Worm (Caenorhabditis elegans) whole organism, early embryonic: ENCODE data around the gene B0348.10.

ENCODE experiments used
- B0310.2 ChIP-seq: sonication (generic microtip); optimal IDR thresholded peaks from 2 replicates; lab custom pipeline; 2016; ENCODE audit warnings: mild to moderate bottlenecking, missing genetic modification characterization, missing compliant biosample characterization
- F13C5.2 ChIP-seq: sonication (generic microtip); optimal IDR thresholded peaks from 2 replicates; lab custom pipeline; 2017; ENCODE audit warnings: mild to moderate bottlenecking, missing genetic modification characterization, inconsistent platforms, missing compliant biosample characterization
- aly-1 ChIP-seq: sonication (generic microtip); optimal IDR thresholded peaks from 2 replicates; lab custom pipeline; 2016; ENCODE audit warnings: missing genetic modification characterization, missing compliant biosample characterization
- ama-1 ChIP-seq: fragments of 150-350 bp; optimal IDR thresholded peaks from 2 replicates; lab custom pipeline; 2014
- ceh-13 ChIP-seq: fragments of 200-800 bp; sonication (Bioruptor generic); optimal IDR thresholded peaks from 2 replicates; lab custom pipeline; 2018; ENCODE audit warnings: mild to moderate bottlenecking, missing genetic modification characterization, missing compliant biosample characterization
- ceh-36 ChIP-seq: sonication (generic microtip); optimal IDR thresholded peaks from 2 replicates; lab custom pipeline; 2016; ENCODE audit warnings: missing genetic modification characterization, inconsistent platforms, missing compliant biosample characterization
- ets-7 ChIP-seq: sonication (generic microtip); optimal IDR thresholded peaks from 2 replicates; lab custom pipeline; 2016; ENCODE audit warnings: missing genotype, missing genetic modification characterization, missing compliant biosample characterization
- flt-1 ChIP-seq: fragments of 200-800 bp; sonication (Bioruptor generic); IDR thresholded peaks from 2 replicates; pipeline ENCODE4 v1.3.6; 2022; ENCODE audit warnings: missing genetic modification characterization, missing compliant biosample characterization
- hmbx-1 ChIP-seq: sonication (generic microtip); optimal IDR thresholded peaks from 2 replicates; lab custom pipeline; 2016; ENCODE audit warnings: mild to moderate bottlenecking, missing genetic modification characterization, missing compliant biosample characterization
- hmg-4 ChIP-seq: fragments of 200-800 bp; sonication (Bioruptor generic); optimal IDR thresholded peaks from 2 replicates; lab custom pipeline; 2018; ENCODE audit warnings: mild to moderate bottlenecking, missing genetic modification characterization, missing compliant biosample characterization
- hnd-1 ChIP-seq: sonication (generic microtip); optimal IDR thresholded peaks from 2 replicates; lab custom pipeline; 2016; ENCODE audit warnings: missing genetic modification characterization, missing compliant biosample characterization
- pes-1 ChIP-seq: fragments of 200-800 bp; sonication (Bioruptor generic); IDR thresholded peaks from 2 replicates; pipeline ENCODE4 v1.3.6; 2022; ENCODE audit warnings: missing genetic modification reagents, missing genetic modification characterization, missing compliant biosample characterization
- scrt-1 ChIP-seq: fragments of 200-800 bp; sonication (Bioruptor generic); IDR thresholded peaks from 2 replicates; pipeline ENCODE4 v1.3.6; 2022; ENCODE audit warnings: missing genetic modification characterization, missing compliant biosample characterization
- sea-1 ChIP-seq: fragments of 200-800 bp; sonication (Bioruptor generic); conservative IDR thresholded peaks from 2 replicates; pipeline ENCODE4 v1.3.6; 2022; ENCODE audit warnings: missing genetic modification characterization, missing compliant biosample characterization
- tbx-11 ChIP-seq: fragments of 200-800 bp; sonication (Bioruptor generic); IDR thresholded peaks from 2 replicates; pipeline ENCODE4 v1.3.6; 2022; ENCODE audit warnings: missing genetic modification characterization, missing compliant biosample characterization
- tbx-37 ChIP-seq: fragments of 200-800 bp; sonication (Bioruptor generic); conservative IDR thresholded peaks from 2 replicates; pipeline ENCODE4 v1.3.6; 2022; ENCODE audit warnings: missing genetic modification reagents, missing genetic modification characterization, missing compliant biosample characterization
- tra-4 ChIP-seq: sonication (generic microtip); optimal IDR thresholded peaks from 2 replicates; lab custom pipeline; 2017; ENCODE audit warnings: missing genetic modification characterization, missing compliant biosample characterization

The B0348.10 gene

ce11 chrV:44026-44425 lies 35.5 kb upstream of the B0348.10 start:
- TF ChIP-seq aly-1 (tag; lab: Kevin White, UChicago) = no peak
- no peak for TF ChIP-seq hmg-4
- TF ChIP-seq ama-1 (lab: Kevin White, UChicago) = no peak
- no peak for TF ChIP-seq scrt-1
- no peak for TF ChIP-seq hnd-1 (tag; lab: Kevin White, UChicago)
- no peak for TF ChIP-seq tra-4 (tag; lab: Kevin White, UChicago)
- TF ChIP-seq tbx-11 (GFP tag; lab: Robert Waterston, UW) = no peak
- TF ChIP-seq ets-7 (tag; lab: Kevin White, UChicago) = no peak
- TF ChIP-seq sea-1 = no peak

ce11 chrV:43070-43469 lies 34.5 kb upstream of the B0348.10 start:
- TF ChIP-seq scrt-1 (no peak), sea-1 (no peak), hnd-1 (tag; lab: Kevin White, UChicago) (no peak), hmbx-1 (tag; lab: Kevin White, UChicago) (no peak), ceh-36 (tag; lab: Kevin White, UChicago) (no peak), tbx-11 (GFP tag; lab: Robert Waterston, UW) (no peak), hmg-4 (no peak), flt-1 (GFP tag; lab: Robert Waterston, UW) (no peak), aly-1 (tag; lab: Kevin White, UChicago) (no peak), tbx-37 (GFP tag; lab: Robert Waterston, UW) (no peak), B0310.2 (tag; lab: Kevin White, UChicago) (no peak), ceh-13 (no peak), pes-1 (GFP tag; lab: Robert Waterston, UW) (no peak), F13C5.2 (tag; lab: Kevin White, UChicago) (no peak)

ce11 chrV:37729-38128 lies 29.2 kb upstream of the B0348.10 start:
- no peak for TF ChIP-seq pes-1 (GFP tag; lab: Robert Waterston, UW)
- TF ChIP-seq B0310.2 (tag; lab: Kevin White, UChicago) = no peak
- no peak for TF ChIP-seq hnd-1 (tag; lab: Kevin White, UChicago)
- no peak for TF ChIP-seq sea-1
- no peak for TF ChIP-seq aly-1 (tag; lab: Kevin White, UChicago)
- no peak for TF ChIP-seq tbx-37 (GFP tag; lab: Robert Waterston, UW)
- TF ChIP-seq hmg-4 = no peak
- no peak for TF ChIP-seq ets-7 (tag; lab: Kevin White, UChicago)
- TF ChIP-seq ceh-13 = no peak

- TF ChIP-seq ceh-36 (tag; lab: Kevin White, UChicago) = no peak
- no peak for TF ChIP-seq tbx-37 (GFP tag; lab: Robert Waterston, UW)
- TF ChIP-seq F13C5.2 (tag; lab: Kevin White, UChicago) = no peak
Observed at ce11 chrV:29823-30222, 21.3 kb upstream of the B0348.10 start.

- no peak for TF ChIP-seq aly-1 (tag; lab: Kevin White, UChicago)
- TF ChIP-seq ceh-36 (tag; lab: Kevin White, UChicago) = no peak
- TF ChIP-seq F13C5.2 (tag; lab: Kevin White, UChicago) = no peak
- no peak for TF ChIP-seq ceh-13
- no peak for TF ChIP-seq flt-1 (GFP tag; lab: Robert Waterston, UW)
- no peak for TF ChIP-seq sea-1
- no peak for TF ChIP-seq ets-7 (tag; lab: Kevin White, UChicago)
- TF ChIP-seq ama-1 (lab: Kevin White, UChicago) = no peak
- TF ChIP-seq hmbx-1 (tag; lab: Kevin White, UChicago) = no peak
- no peak for TF ChIP-seq B0310.2 (tag; lab: Kevin White, UChicago)
- no peak for TF ChIP-seq pes-1 (GFP tag; lab: Robert Waterston, UW)
- no peak for TF ChIP-seq tbx-37 (GFP tag; lab: Robert Waterston, UW)
- no peak for TF ChIP-seq hmg-4
Observed at ce11 chrV:28270-28669, 19.7 kb upstream of the B0348.10 start.

ce11 chrV:27604-28003 lies 19.1 kb upstream of the B0348.10 start:
- TF ChIP-seq sea-1 (no peak), ama-1 (lab: Kevin White, UChicago) (no peak), ceh-13 (no peak), tbx-11 (GFP tag; lab: Robert Waterston, UW) (no peak), tra-4 (tag; lab: Kevin White, UChicago) (no peak), flt-1 (GFP tag; lab: Robert Waterston, UW) (no peak), scrt-1 (no peak), tbx-37 (GFP tag; lab: Robert Waterston, UW) (no peak), hmbx-1 (tag; lab: Kevin White, UChicago) (no peak), F13C5.2 (tag; lab: Kevin White, UChicago) (no peak), hmg-4 (no peak)

ce11 chrV:24181-24580 lies 15.6 kb upstream of the B0348.10 start:
- TF ChIP-seq pes-1 (GFP tag; lab: Robert Waterston, UW) (no peak), sea-1 (no peak), ceh-36 (tag; lab: Kevin White, UChicago) (no peak)

- TF ChIP-seq aly-1 (tag; lab: Kevin White, UChicago) (no peak), tra-4 (tag; lab: Kevin White, UChicago) (no peak), F13C5.2 (tag; lab: Kevin White, UChicago) (no peak), flt-1 (GFP tag; lab: Robert Waterston, UW) (no peak)
Observed at ce11 chrV:21848-22247, 13.3 kb upstream of the B0348.10 start.

ce11 chrV:20518-20917 lies 12.0 kb upstream of the B0348.10 start, which contains the start of gene egl-8:
Gene egl-8 (plus strand): TSS chrV:20818.
- TF ChIP-seq aly-1 (tag; lab: Kevin White, UChicago) = no peak
- TF ChIP-seq hmbx-1 (tag; lab: Kevin White, UChicago) = no peak
